Worm (Caenorhabditis elegans): ENCODE measurements around the gene K06H7.2.

The K06H7.2 gene

DNA sequence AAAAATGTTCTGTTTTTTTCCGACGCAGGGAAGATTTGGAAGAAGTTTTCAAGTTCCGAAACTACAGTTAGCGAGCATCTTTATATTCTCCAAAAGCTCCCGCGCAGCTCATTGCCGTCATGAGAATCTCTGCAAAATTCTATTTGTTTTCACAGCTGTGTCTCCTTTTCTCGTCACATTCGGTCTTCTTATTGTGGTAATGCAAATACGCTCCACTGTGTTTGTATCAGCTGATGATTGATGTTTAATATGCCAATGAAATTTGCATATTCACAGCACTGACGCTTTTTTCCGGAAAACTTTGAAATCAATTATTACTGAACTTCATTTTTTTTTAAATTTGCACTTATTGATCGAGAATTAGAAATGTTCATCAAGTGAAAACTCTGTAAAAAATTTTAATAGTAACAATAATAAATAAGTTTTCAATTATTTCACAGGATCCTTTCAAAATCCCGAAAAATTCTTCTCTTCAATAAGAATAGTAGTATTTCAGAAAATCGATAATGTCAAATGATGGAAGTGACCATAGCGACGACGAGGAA, at the start of gene K06H7.2:
Gene K06H7.2 (plus strand): TSS at position 495 of the 545 bp plus-strand sequence.
- TF ChIP-seq hmg-1.2 (GFP tag; IDR thresholded peaks at IDR 0.05) = 0 out of 2 replicates have a peak, but pooled peaks have one; percentile 12
- no peak for TF ChIP-seq C06A6.2 (GFP tag; conservative IDR thresholded peaks at IDR 0.05)
- peak; percentile 79 for TF ChIP-seq mcd-1 (GFP tag; IDR thresholded peaks at IDR 0.05)
- peak; percentile 4 for TF ChIP-seq ceh-27 (GFP tag; optimal IDR thresholded peaks at IDR 0.05)
- TF ChIP-seq lin-40 (tag; optimal IDR thresholded peaks at IDR 0.05) = peak; percentile 4
- peak; percentile 38 for TF ChIP-seq nhr-80 (tag; optimal IDR thresholded peaks at IDR 0.05)
- TF ChIP-seq snpc-4 (GFP tag; optimal IDR thresholded peaks at IDR 0.05) = no peak
- no peak for TF ChIP-seq snpc-4 (tag; optimal IDR thresholded peaks at IDR 0.05)
- peak; percentile 79 for TF ChIP-seq attf-5 (GFP tag; optimal IDR thresholded peaks at IDR 0.05)
- no peak for TF ChIP-seq hlh-26 (GFP tag; conservative IDR thresholded peaks at IDR 0.05)

DNA sequence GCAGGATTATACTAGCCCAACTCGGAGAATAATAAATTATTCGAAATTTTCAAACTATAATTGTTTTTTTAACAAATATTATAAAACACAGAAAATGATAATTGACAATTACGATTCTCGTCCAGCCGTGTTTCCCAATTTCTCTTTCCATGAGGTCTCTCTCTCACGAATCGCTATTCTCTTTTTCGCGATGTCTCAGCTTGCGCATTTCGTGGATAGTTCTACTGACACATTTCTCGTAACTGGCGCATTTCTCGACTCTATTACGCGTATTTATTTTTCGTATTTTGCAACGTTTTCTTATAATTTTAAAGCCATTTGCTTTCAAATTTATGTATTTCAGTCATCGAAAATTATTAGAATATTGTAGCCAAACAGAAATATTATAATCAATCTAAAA, 49.6 kb upstream of the K06H7.2 start:
- no peak for TF ChIP-seq sea-2 (GFP tag; IDR thresholded peaks at IDR 0.05)
- peak; percentile 69; the same call in 1 of the 2 replicates for TF ChIP-seq egl-18 (GFP tag; IDR thresholded peaks at IDR 0.05)
- peak; percentile 93 for TF ChIP-seq ceh-91 (GFP tag; IDR thresholded peaks at IDR 0.05)
- peak; percentile 98 for TF ChIP-seq Y67H2A.10 (GFP tag; conservative IDR thresholded peaks at IDR 0.05)
- peak; percentile 95 for TF ChIP-seq lin-40 (tag; optimal IDR thresholded peaks at IDR 0.05)
- peak; percentile 77 for TF ChIP-seq mel-28 (tag; optimal IDR thresholded peaks at IDR 0.05; ENCODE audit: borderline replicate concordance)
- peak; percentile 95 for TF ChIP-seq chd-7 (tag; optimal IDR thresholded peaks at IDR 0.05)
- no peak for TF ChIP-seq F57A8.1 (GFP tag; optimal IDR thresholded peaks at IDR 0.05)
- peak; percentile 90; the same call in 1 of the 2 replicates for TF ChIP-seq B0336.3 (GFP tag; IDR thresholded peaks at IDR 0.05)
- TF ChIP-seq hlh-26 (GFP tag; conservative IDR thresholded peaks at IDR 0.05) = no peak
- peak; percentile 88 for TF ChIP-seq hmg-1.2 (GFP tag; IDR thresholded peaks at IDR 0.05)
- TF ChIP-seq him-1 (tag; optimal IDR thresholded peaks at IDR 0.05) = peak; percentile 89
- peak; percentile 96 for TF ChIP-seq nhr-90 (tag; optimal IDR thresholded peaks at IDR 0.05)
- peak; percentile 97 for TF ChIP-seq die-1 (tag; optimal IDR thresholded peaks at IDR 0.05)
- peak; percentile 93 for TF ChIP-seq ekl-4 (GFP tag; IDR thresholded peaks at IDR 0.05)
- TF ChIP-seq fkh-3 (tag; optimal IDR thresholded peaks at IDR 0.05) = no peak
- peak; percentile 94 for TF ChIP-seq B0019.2 (GFP tag; conservative IDR thresholded peaks at IDR 0.05)
- peak; percentile 98 for TF ChIP-seq pbrm-1 (GFP tag; IDR thresholded peaks at IDR 0.05)
- peak; percentile 74 for TF ChIP-seq ets-4 (GFP tag; optimal IDR thresholded peaks at IDR 0.05)
- TF ChIP-seq rcor-1 (GFP tag; IDR thresholded peaks at IDR 0.05) = peak; percentile 97
- 0 out of 2 replicates have a peak, but pooled peaks have one; percentile 49 for TF ChIP-seq nhr-120 (GFP tag; IDR thresholded peaks at IDR 0.05)
- peak; percentile 98 for TF ChIP-seq ZK185.1 (tag; optimal IDR thresholded peaks at IDR 0.05; ENCODE audit: poor library complexity, severe bottlenecking)
- TF ChIP-seq hrde-1 (tag; optimal IDR thresholded peaks at IDR 0.05; ENCODE audit: borderline replicate concordance) = peak; percentile 93
- peak; percentile 95 for TF ChIP-seq pha-4 (tag; optimal IDR thresholded peaks at IDR 0.05)
- peak; percentile 2 for TF ChIP-seq repo-1 (tag; optimal IDR thresholded peaks at IDR 0.05)
- TF ChIP-seq madf-3 (GFP tag; IDR thresholded peaks at IDR 0.05) = peak; percentile 96
- peak; percentile 92 for TF ChIP-seq B0035.1 (tag; optimal IDR thresholded peaks at IDR 0.05)
- TF ChIP-seq F37B4.10 (GFP tag; IDR thresholded peaks at IDR 0.05) = peak; percentile 88; the same call in 1 of the 2 replicates
- no peak for TF ChIP-seq xnd-1 (tag; optimal IDR thresholded peaks at IDR 0.05)
- TF ChIP-seq sdz-38 (tag; optimal IDR thresholded peaks at IDR 0.05) = no peak
- peak; percentile 99 for TF ChIP-seq F23B12.7 (tag; optimal IDR thresholded peaks at IDR 0.05; ENCODE audit: insufficient read depth)
- TF ChIP-seq Y95B8A.8 (GFP tag; IDR thresholded peaks at IDR 0.05) = peak; percentile 98
- no peak for TF ChIP-seq tbx-9 (tag; optimal IDR thresholded peaks at IDR 0.05; ENCODE audit: borderline replicate concordance)
- peak; percentile 96 for TF ChIP-seq C17E4.6 (GFP tag; IDR thresholded peaks at IDR 0.05)
- peak; percentile 81 for TF ChIP-seq hmg-20 (GFP tag; IDR thresholded peaks at IDR 0.05)
- peak; percentile 80 for TF ChIP-seq tbp1 (GFP tag; optimal IDR thresholded peaks at IDR 0.05)
- TF ChIP-seq mxl-1 (tag; optimal IDR thresholded peaks at IDR 0.05) = peak; percentile 92
- TF ChIP-seq unc-62 (GFP tag; optimal IDR thresholded peaks at IDR 0.05) = peak; percentile 71
- peak; percentile 91 for TF ChIP-seq snpc-3.4 (tag; optimal IDR thresholded peaks at IDR 0.05)

All from whole organism, young adult.